Fruit fly (Drosophila melanogaster): ENCODE measurements around the gene Pde1c.

Gene Pde1c

DNA sequence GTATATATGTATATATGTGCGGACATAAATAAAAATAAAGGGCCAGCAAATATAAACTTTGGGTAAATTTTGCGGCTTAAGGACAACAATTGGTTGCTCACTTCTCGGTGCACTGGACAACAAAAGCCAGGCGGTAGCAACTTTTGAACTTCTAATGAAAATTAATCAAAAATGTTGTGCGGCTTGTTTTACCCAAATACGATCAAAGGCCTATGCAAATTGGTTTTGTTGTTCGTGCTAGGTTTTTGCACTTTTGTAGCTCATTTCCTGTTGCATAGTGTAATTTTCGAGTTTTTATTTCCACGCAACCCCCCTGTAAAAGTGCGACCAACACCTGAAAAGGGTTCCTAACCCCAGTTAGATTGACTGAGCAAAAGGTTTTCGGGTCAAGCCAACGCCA is 25.9 kb downstream of the Pde1c start (continued):
- TF ChIP-seq CG4707 (GFP tag; optimal IDR thresholded peaks at IDR 0.05) (no peak), CG3847 (GFP tag; IDR thresholded peaks at IDR 0.05) (0 out of 2 replicates have a peak, but pooled peaks have one; percentile 16), CG9609 (GFP tag; optimal IDR thresholded peaks at IDR 0.05) (no peak), mld (GFP tag; IDR thresholded peaks at IDR 0.05; ENCODE audit: partially characterized antibody) (no peak), ERR (GFP tag; optimal IDR thresholded peaks at IDR 0.05) (no peak), CG6254 (GFP tag; optimal IDR thresholded peaks at IDR 0.05) (no peak), D (optimal IDR thresholded peaks at IDR 0.05) (no peak), D (GFP tag; optimal IDR thresholded peaks at IDR 0.05) (no peak), CG30403 (GFP tag; optimal IDR thresholded peaks at IDR 0.05) (no peak), CG7372 (GFP tag; IDR thresholded peaks at IDR 0.05) (no peak), CG5953 (GFP tag; IDR thresholded peaks at IDR 0.05) (no peak), CG13894 (tag; optimal IDR thresholded peaks at IDR 0.05) (no peak), Oli (tag; optimal IDR thresholded peaks at IDR 0.05) (peak; percentile 14), CG12942 (GFP tag; optimal IDR thresholded peaks at IDR 0.05) (no peak), Sry-δ (GFP tag; optimal IDR thresholded peaks at IDR 0.05) (no peak), CG12744 (GFP tag; optimal IDR thresholded peaks at IDR 0.05) (no peak), CG1603 (tag; optimal IDR thresholded peaks at IDR 0.05) (peak; percentile 12), caup (GFP tag; optimal IDR thresholded peaks at IDR 0.05; ENCODE audit: severe bottlenecking) (peak; percentile 33), pan (optimal IDR thresholded peaks at IDR 0.05) (no peak), pan (GFP tag; optimal IDR thresholded peaks at IDR 0.05 in 1 of 2, IDR thresholded peaks at IDR 0.05 in 1 of 2) (peak in 1 of 2 experiments; percentile 36), CG34224 (GFP tag; IDR thresholded peaks at IDR 0.05; ENCODE audit: partially characterized antibody) (no peak), Med (GFP tag) (peak; percentile 83), psq (GFP tag; optimal IDR thresholded peaks at IDR 0.05) (no peak), pita (GFP tag; optimal IDR thresholded peaks at IDR 0.05) (no peak), eyg (GFP tag; optimal IDR thresholded peaks at IDR 0.05) (no peak), vvl (GFP tag; IDR thresholded peaks at IDR 0.05) (no peak; the same call in 1 of the 2 replicates), CG6854 (GFP tag; optimal IDR thresholded peaks at IDR 0.05) (no peak), Bteb2 (GFP tag; optimal IDR thresholded peaks at IDR 0.05) (no peak), D19A (tag; optimal IDR thresholded peaks at IDR 0.05) (no peak), lab (GFP tag; optimal IDR thresholded peaks at IDR 0.05) (peak; percentile 69), pho (GFP tag; optimal IDR thresholded peaks at IDR 0.05) (no peak), Rx (GFP tag; IDR thresholded peaks at IDR 0.05) (peak; percentile 50), aop (GFP tag; IDR thresholded peaks at IDR 0.05) (no peak), CG14014 (GFP tag; IDR thresholded peaks at IDR 0.05) (0 out of 2 replicates have a peak, but pooled peaks have one; percentile 55), trh (GFP tag; optimal IDR thresholded peaks at IDR 0.05) (no peak), CG12391 (tag; optimal IDR thresholded peaks at IDR 0.05) (no peak), MBD-R2 (GFP tag; IDR thresholded peaks at IDR 0.05) (no peak), Gsc (GFP tag; IDR thresholded peaks at IDR 0.05) (no peak), CG11504 (tag; optimal IDR thresholded peaks at IDR 0.05) (peak; percentile 40), Nf-YB (GFP tag; optimal IDR thresholded peaks at IDR 0.05) (no peak), chm (GFP tag; IDR thresholded peaks at IDR 0.05) (peak; percentile 31; the same call in 1 of the 2 replicates), CG7556 (GFP tag; optimal IDR thresholded peaks at IDR 0.05) (peak; percentile 40), CG15479 (GFP tag; optimal IDR thresholded peaks at IDR 0.05) (no peak), chinmo (GFP tag; IDR thresholded peaks at IDR 0.05; ENCODE audit: partially characterized antibody) (no peak), CG16813 (GFP tag; IDR thresholded peaks at IDR 0.05; ENCODE audit: partially characterized antibody) (no peak), CG9797 (GFP tag; optimal IDR thresholded peaks at IDR 0.05) (no peak), dan (GFP tag; IDR thresholded peaks at IDR 0.05) (no peak), HmgD (GFP tag; optimal IDR thresholded peaks at IDR 0.05) (no peak), abd-A (tag; optimal IDR thresholded peaks at IDR 0.05) (no peak), Max (GFP tag; optimal IDR thresholded peaks at IDR 0.05) (no peak), YL-1 (GFP tag; optimal IDR thresholded peaks at IDR 0.05) (no peak), repo (GFP tag; optimal IDR thresholded peaks at IDR 0.05) (no peak)
